Worm (Caenorhabditis elegans): ENCODE measurements around the gene neg-1.
"Not testable (repeated sequence)": the region's sequence is repeated elsewhere in the genome, so short reads cannot be mapped to it uniquely, and the experiment has no call there.

Gene neg-1

ce11 chrV:4341736-4342135 is 32.9 kb downstream of the neg-1 start:
- no peak for TF ChIP-seq nhr-67 (tag; optimal IDR thresholded peaks at IDR 0.05)
- no peak for TF ChIP-seq eor-1 (tag; optimal IDR thresholded peaks at IDR 0.05)
- peak; percentile 27 for TF ChIP-seq pha-4 (tag; optimal IDR thresholded peaks at IDR 0.05)
- TF ChIP-seq egl-27 (tag; optimal IDR thresholded peaks at IDR 0.05): no peak
- no peak for TF ChIP-seq nhr-23 (tag; optimal IDR thresholded peaks at IDR 0.05)
- TF ChIP-seq fkh-10 (GFP tag; optimal IDR thresholded peaks at IDR 0.05): no peak
- TF ChIP-seq egl-5 (tag; optimal IDR thresholded peaks at IDR 0.05): no peak

- TF ChIP-seq unc-62 (GFP tag; optimal IDR thresholded peaks at IDR 0.05): no peak
- TF ChIP-seq jun-1 (tag; optimal IDR thresholded peaks at IDR 0.05): no peak
- TF ChIP-seq mdl-1 (tag; optimal IDR thresholded peaks at IDR 0.05): no peak
- TF ChIP-seq elt-3 (tag; optimal IDR thresholded peaks at IDR 0.05): no peak
- no peak for TF ChIP-seq nfya-1 (tag; optimal IDR thresholded peaks at IDR 0.05; ENCODE audit: insufficient read depth)
- TF ChIP-seq tbx-2 (tag; optimal IDR thresholded peaks at IDR 0.05): no peak
- TF ChIP-seq mml-1 (tag; optimal IDR thresholded peaks at IDR 0.05): no peak
- no peak for TF ChIP-seq nhr-77 (tag; optimal IDR thresholded peaks at IDR 0.05)
- TF ChIP-seq hmg-11 (tag; optimal IDR thresholded peaks at IDR 0.05): no peak
- no peak for TF ChIP-seq fkh-2 (tag; optimal IDR thresholded peaks at IDR 0.05)
- TF ChIP-seq nhr-23 (tag; optimal IDR thresholded peaks at IDR 0.05): no peak
- TF ChIP-seq ceh-16 (tag; optimal IDR thresholded peaks at IDR 0.05): no peak
- TF ChIP-seq elt-1 (tag; optimal IDR thresholded peaks at IDR 0.05): no peak
- no peak for TF ChIP-seq ceh-9 (tag; optimal IDR thresholded peaks at IDR 0.05)
- no peak for TF ChIP-seq eor-1 (tag; optimal IDR thresholded peaks at IDR 0.05)
These were observed 33.5 kb downstream of the neg-1 start, which contains the start of gene glrx-3 for ce11 chrV:4341208-4341607. Gene glrx-3 (minus strand): TSS chrV:4341308.

ce11 chrV:4339479-4339878 is 35.2 kb downstream of the neg-1 start:
- TF ChIP-seq aly-2 (tag; optimal IDR thresholded peaks at IDR 0.05) (no peak), mml-1 (tag; optimal IDR thresholded peaks at IDR 0.05) (no peak), zag-1 (tag; optimal IDR thresholded peaks at IDR 0.05) (no peak), mdl-1 (tag; optimal IDR thresholded peaks at IDR 0.05) (no peak), fkh-2 (tag; optimal IDR thresholded peaks at IDR 0.05) (no peak), lin-15B (tag; optimal IDR thresholded peaks at IDR 0.05) (no peak), R02D3.7 (tag; optimal IDR thresholded peaks at IDR 0.05) (no peak), fkh-10 (GFP tag; optimal IDR thresholded peaks at IDR 0.05) (no peak), jun-1 (tag; optimal IDR thresholded peaks at IDR 0.05) (no peak), ceh-82 (tag; optimal IDR thresholded peaks at IDR 0.05) (no peak), ceh-28 (tag; optimal IDR thresholded peaks at IDR 0.05) (no peak), ztf-4 (tag; optimal IDR thresholded peaks at IDR 0.05) (no peak), daf-12 (tag; optimal IDR thresholded peaks at IDR 0.05) (no peak), nhr-25 (tag; optimal IDR thresholded peaks at IDR 0.05) (no peak), ZK546.5 (tag; optimal IDR thresholded peaks at IDR 0.05) (no peak), ama-1 (optimal IDR thresholded peaks at IDR 0.05) (no peak), hmg-11 (tag; optimal IDR thresholded peaks at IDR 0.05) (no peak)

- not testable (repeated sequence) for TF ChIP-seq ztf-11, R02D3.7, egl-5 (tag; optimal IDR thresholded peaks at IDR 0.05)
These were observed 38.2 kb downstream of the neg-1 start, which contains the start of gene irld-1 for ce11 chrV:4336462-4336861. Gene irld-1 (plus strand): TSS chrV:4336762.

- TF ChIP-seq hmg-11 (tag; optimal IDR thresholded peaks at IDR 0.05) (no peak), R02D3.7 (tag; optimal IDR thresholded peaks at IDR 0.05) (no peak), elt-1 (tag; optimal IDR thresholded peaks at IDR 0.05) (no peak), eor-1 (tag; optimal IDR thresholded peaks at IDR 0.05) (no peak), lin-15B (tag; optimal IDR thresholded peaks at IDR 0.05) (no peak), pha-4 (tag; optimal IDR thresholded peaks at IDR 0.05) (no peak), ztf-11 (tag; optimal IDR thresholded peaks at IDR 0.05) (no peak), elt-2 (tag; optimal IDR thresholded peaks at IDR 0.05) (no peak), skn-1 (tag; optimal IDR thresholded peaks at IDR 0.05) (no peak), snpc-4 (tag; optimal IDR thresholded peaks at IDR 0.05) (no peak), fkh-2 (tag; optimal IDR thresholded peaks at IDR 0.05) (no peak), sea-2 (GFP tag; optimal IDR thresholded peaks at IDR 0.05) (no peak), egl-27 (tag; optimal IDR thresholded peaks at IDR 0.05) (no peak), nhr-28 (tag; optimal IDR thresholded peaks at IDR 0.05) (no peak), nhr-11 (tag; optimal IDR thresholded peaks at IDR 0.05) (no peak)
These were observed 42.2 kb downstream of the neg-1 start, which contains the start of gene oac-12 for ce11 chrV:4332450-4332849. Gene oac-12 (minus strand): TSS chrV:4332550.
